Fruit fly (Drosophila melanogaster) whole organism: ENCODE data around the gene CG4198.

Experiments
- CG8478 ChIP-seq: fragments of >200 bp; optimal IDR thresholded peaks from 2 replicates; lab custom pipeline; 2018; ENCODE audit warnings: inconsistent platforms
- EcR ChIP-seq, 2 experiments: fragments of >200 bp; optimal IDR thresholded peaks; 2 replicates each; lab custom pipeline; 2017; ENCODE audit warnings: missing biosample characterization in 2 of 2, missing genetic modification characterization in 2 of 2, missing genetic modification reagents in 2 of 2
- pan ChIP-seq: fragments of >200 bp; optimal IDR thresholded peaks from 2 replicates; lab custom pipeline; 2017
- psq ChIP-seq: fragments of >200 bp; optimal IDR thresholded peaks from 2 replicates; lab custom pipeline; 2017
- usp ChIP-seq: fragments of >200 bp; optimal IDR thresholded peaks from 2 replicates; lab custom pipeline; 2017; ENCODE audit warnings: missing biosample characterization, missing genetic modification characterization, mixed read lengths

DNA sequence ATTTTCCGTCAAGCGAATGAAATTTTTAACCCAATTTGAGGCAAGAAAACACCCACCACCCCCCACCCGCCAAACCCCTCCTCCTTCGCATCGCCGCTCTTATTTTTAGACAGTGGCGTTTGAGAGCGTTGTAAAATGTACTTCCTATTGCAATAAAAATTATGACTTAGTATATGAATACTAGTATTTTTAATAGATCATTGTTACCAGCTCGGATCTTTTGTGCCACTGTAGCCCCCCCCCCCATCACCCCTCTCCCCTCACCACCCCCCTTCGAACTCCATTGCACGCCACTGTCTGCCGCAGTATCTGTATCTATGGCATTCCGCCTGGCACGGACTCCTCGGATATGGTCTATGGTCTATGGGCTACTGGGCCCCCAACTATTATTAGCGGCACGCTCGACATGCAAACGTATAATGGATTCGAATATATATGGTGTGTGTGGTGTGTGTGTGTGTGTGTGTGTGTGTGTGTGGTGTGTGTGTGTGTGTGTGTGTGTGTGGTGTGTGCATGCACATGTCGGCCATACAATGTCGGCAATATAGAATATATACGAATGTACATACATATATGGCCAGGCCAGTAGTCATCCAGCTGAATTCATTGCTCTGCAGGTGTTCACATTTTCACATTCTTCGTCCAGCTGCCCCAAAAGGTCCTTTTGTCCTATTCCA lies 37.0 kb downstream of the CG4198 start:
- TF ChIP-seq usp (GFP tag; lab: Kevin White, UChicago) (no peak), pan (lab: Kevin White, UChicago) (no peak), CG8478 (no peak), psq (lab: Kevin White, UChicago) (no peak), EcR (GFP tag; optimal IDR thresholded peaks at IDR 0.05; lab: Kevin White, UChicago) (no peak)
